Fruit fly (Drosophila melanogaster) whole organism, embryonic: ENCODE results near the gene CG6168.

Experiments used
- Adf1 ChIP-seq: fragments of 200-800 bp; sonication (Bioruptor generic); IDR thresholded peaks from 2 replicates; pipeline ENCODE4 v1.3.6; 2022; ENCODE audit warnings: missing biosample characterization, missing genetic modification characterization
- B-H1 ChIP-seq: fragments of 200-800 bp; sonication (Bioruptor generic); IDR thresholded peaks from 3 replicates; pipeline ENCODE4 v1.3.6; 2022; ENCODE audit warnings: missing biosample characterization, missing genetic modification characterization
- B-H2 ChIP-seq: fragments of 200-800 bp; sonication (Bioruptor generic); optimal IDR thresholded peaks from 2 replicates; lab custom pipeline; 2018; ENCODE audit warnings: missing biosample characterization, mild to moderate bottlenecking, missing genetic modification characterization
- C15 ChIP-seq: fragments of 200-800 bp; sonication (Bioruptor generic); IDR thresholded peaks from 3 replicates; pipeline ENCODE4 v1.3.6; 2022; ENCODE audit warnings: missing biosample characterization, missing genetic modification characterization
- CG10431 ChIP-seq: fragments of 200-800 bp; sonication (Bioruptor generic); optimal IDR thresholded peaks from 3 replicates; lab custom pipeline; 2018; ENCODE audit warnings: missing biosample characterization, mild to moderate bottlenecking, missing genetic modification characterization
- CG1233 ChIP-seq: fragments of 200-800 bp; sonication (Bioruptor generic); optimal IDR thresholded peaks from 4 replicates; lab custom pipeline; 2018; ENCODE audit warnings: missing biosample characterization, mild to moderate bottlenecking, missing genetic modification characterization
- CG12942 ChIP-seq: fragments of 200-800 bp; sonication (Bioruptor generic); optimal IDR thresholded peaks from 3 replicates; lab custom pipeline; 2016; ENCODE audit warnings: missing biosample characterization, missing genetic modification characterization
- CG13775 ChIP-seq: fragments of 200-800 bp; sonication (Bioruptor generic); optimal IDR thresholded peaks from 3 replicates; lab custom pipeline; 2017; ENCODE audit warnings: missing biosample characterization, mild to moderate bottlenecking, missing genetic modification characterization
- CG15011 ChIP-seq: fragments of 200-800 bp; sonication (Bioruptor generic); optimal IDR thresholded peaks from 3 replicates; lab custom pipeline; 2018; ENCODE audit warnings: missing biosample characterization, mild to moderate bottlenecking, missing genetic modification characterization
- CG15269 ChIP-seq: fragments of 200-800 bp; sonication (Bioruptor generic); optimal IDR thresholded peaks from 2 replicates; lab custom pipeline; 2018; ENCODE audit warnings: missing biosample characterization, mild to moderate bottlenecking, missing genetic modification characterization, moderate library complexity
- CG17612 ChIP-seq: fragments of 200-800 bp; sonication (Bioruptor generic); IDR thresholded peaks from 2 replicates; pipeline ENCODE4 v1.3.6; 2022; ENCODE audit warnings: missing biosample characterization, missing genetic modification characterization
- CG2889 ChIP-seq: fragments of 200-800 bp; sonication (Bioruptor generic); IDR thresholded peaks from 3 replicates; pipeline ENCODE4 v1.3.6; 2022; ENCODE audit warnings: missing biosample characterization, missing genetic modification characterization
- CG3065 ChIP-seq: fragments of 200-800 bp; sonication (Bioruptor generic); optimal IDR thresholded peaks from 2 replicates; lab custom pipeline; 2016; ENCODE audit warnings: missing biosample characterization, missing genetic modification characterization
- CG31441 ChIP-seq: fragments of 200-800 bp; sonication (Bioruptor generic); IDR thresholded peaks from 2 replicates; pipeline ENCODE4 v1.3.6; 2022; ENCODE audit warnings: missing biosample characterization, missing genetic modification characterization
- CG6689 ChIP-seq: fragments of 200-800 bp; sonication (Bioruptor generic); IDR thresholded peaks from 2 replicates; pipeline ENCODE4 v1.3.6; 2022; ENCODE audit warnings: missing biosample characterization, missing genetic modification characterization
- CG7839 ChIP-seq: fragments of 200-800 bp; sonication (Bioruptor generic); optimal IDR thresholded peaks from 3 replicates; lab custom pipeline; 2018; ENCODE audit warnings: missing biosample characterization, mild to moderate bottlenecking, missing genetic modification characterization, moderate library complexity
- CG8944 ChIP-seq: fragments of 200-800 bp; sonication (Bioruptor generic); optimal IDR thresholded peaks from 3 replicates; lab custom pipeline; 2016; ENCODE audit warnings: missing biosample characterization, missing genetic modification characterization
- CG9215 ChIP-seq: fragments of 200-800 bp; sonication (Bioruptor generic); IDR thresholded peaks from 2 replicates; pipeline ENCODE4 v1.3.6; 2022; ENCODE audit warnings: missing biosample characterization, missing genetic modification characterization
- CG9437 ChIP-seq: fragments of 200-800 bp; sonication (Bioruptor generic); optimal IDR thresholded peaks from 2 replicates; lab custom pipeline; 2018; ENCODE audit warnings: missing biosample characterization, mild to moderate bottlenecking, missing genetic modification characterization
- CoRest ChIP-seq: fragments of 200-800 bp; sonication (Bioruptor generic); optimal IDR thresholded peaks from 3 replicates; lab custom pipeline; 2018; ENCODE audit warnings: missing biosample characterization, mild to moderate bottlenecking, missing genetic modification characterization, moderate library complexity
- Dip3 ChIP-seq: fragments of 200-800 bp; sonication (Bioruptor generic); optimal IDR thresholded peaks from 3 replicates; lab custom pipeline; 2016; ENCODE audit warnings: missing biosample characterization, missing genetic modification characterization
- Dp ChIP-seq: fragments of 200-800 bp; sonication (Bioruptor generic); optimal IDR thresholded peaks from 2 replicates; lab custom pipeline; 2018; ENCODE audit warnings: missing biosample characterization, mild to moderate bottlenecking, missing genetic modification characterization, moderate library complexity
- Dref ChIP-seq: fragments of 200-800 bp; sonication (Bioruptor generic); IDR thresholded peaks from 2 replicates; pipeline ENCODE4 v1.3.6; 2022; ENCODE audit warnings: missing biosample characterization, missing genetic modification characterization
- Fer1 ChIP-seq: fragments of 200-800 bp; sonication (Bioruptor generic); optimal IDR thresholded peaks from 2 replicates; lab custom pipeline; 2017; ENCODE audit warnings: missing biosample characterization, mild to moderate bottlenecking, missing genetic modification characterization
- Fer2 ChIP-seq: fragments of 200-800 bp; sonication (Bioruptor generic); optimal IDR thresholded peaks from 2 replicates; lab custom pipeline; 2018; ENCODE audit warnings: missing biosample characterization, mild to moderate bottlenecking, missing genetic modification characterization, moderate library complexity
- HLH4C ChIP-seq: fragments of 200-800 bp; sonication (Bioruptor generic); IDR thresholded peaks from 3 replicates; pipeline ENCODE4 v1.3.6; 2022; ENCODE audit warnings: missing biosample characterization, missing genetic modification characterization; ENCODE audit not compliant: partially characterized antibody
- HLH54F ChIP-seq: fragments of 200-800 bp; sonication (Bioruptor generic); optimal IDR thresholded peaks from 3 replicates; lab custom pipeline; 2016; ENCODE audit warnings: missing biosample characterization, missing genetic modification characterization
- Hand ChIP-seq: fragments of 200-800 bp; sonication (Bioruptor generic); optimal IDR thresholded peaks from 2 replicates; lab custom pipeline; 2017; ENCODE audit warnings: mild to moderate bottlenecking, missing biosample characterization, missing genetic modification reagents, missing genetic modification characterization
- Mad ChIP-seq: fragments of 200-800 bp; sonication (Bioruptor generic); optimal IDR thresholded peaks from 2 replicates; lab custom pipeline; 2016; ENCODE audit warnings: missing biosample characterization, missing genetic modification characterization
- NK7.1 ChIP-seq: fragments of 200-800 bp; sonication (Bioruptor generic); optimal IDR thresholded peaks from 3 replicates; lab custom pipeline; 2016; ENCODE audit warnings: missing biosample characterization, missing genetic modification characterization
- Nf-YB ChIP-seq: fragments of 200-800 bp; sonication (Bioruptor generic); optimal IDR thresholded peaks from 3 replicates; lab custom pipeline; 2019; ENCODE audit warnings: missing biosample characterization, mild to moderate bottlenecking, missing genetic modification characterization, moderate library complexity
- Optix ChIP-seq: fragments of 200-800 bp; sonication (Bioruptor generic); IDR thresholded peaks from 3 replicates; pipeline ENCODE4 v1.3.6; 2022; ENCODE audit warnings: missing biosample characterization, missing genetic modification characterization
- Sox102F ChIP-seq: fragments of 200-800 bp; sonication (Bioruptor generic); optimal IDR thresholded peaks from 2 replicates; lab custom pipeline; 2018; ENCODE audit warnings: missing biosample characterization, mild to moderate bottlenecking, missing genetic modification characterization, moderate library complexity
- Xrp1 ChIP-seq: fragments of 200-800 bp; sonication (Bioruptor generic); IDR thresholded peaks from 2 replicates; pipeline ENCODE4 v1.3.6; 2022; ENCODE audit warnings: missing biosample characterization, missing genetic modification characterization
- ato ChIP-seq: fragments of 200-800 bp; sonication (Bioruptor generic); IDR thresholded peaks from 2 replicates; pipeline ENCODE4 v1.3.6; 2022; ENCODE audit warnings: missing biosample characterization, missing genetic modification characterization; ENCODE audit not compliant: partially characterized antibody
- bcd ChIP-seq: fragments of 200-800 bp; sonication (Bioruptor generic); optimal IDR thresholded peaks from 2 replicates; lab custom pipeline; 2017; ENCODE audit warnings: missing biosample characterization, mild to moderate bottlenecking, missing genetic modification characterization
- crc ChIP-seq: fragments of 200-800 bp; sonication (Bioruptor generic); optimal IDR thresholded peaks from 2 replicates; lab custom pipeline; 2016; ENCODE audit warnings: missing biosample characterization, missing genetic modification characterization
- dimm ChIP-seq: fragments of 200-800 bp; sonication (Bioruptor generic); IDR thresholded peaks from 2 replicates; pipeline ENCODE4 v1.3.6; 2022; ENCODE audit warnings: missing biosample characterization, missing genetic modification characterization
- dmrt11E ChIP-seq: fragments of 200-800 bp; sonication (Bioruptor generic); optimal IDR thresholded peaks from 3 replicates; lab custom pipeline; 2018; ENCODE audit warnings: missing biosample characterization, mild to moderate bottlenecking, missing genetic modification characterization, moderate library complexity
- dpn ChIP-seq, 2 experiments: fragments of 200-800 bp; sonication (Bioruptor generic); optimal IDR thresholded peaks; 3 replicates each; lab custom pipeline; 2016; ENCODE audit warnings: missing biosample characterization in 2 of 2, missing genetic modification characterization in 2 of 2
- dysf ChIP-seq: fragments of 200-800 bp; sonication (Bioruptor generic); IDR thresholded peaks from 3 replicates; pipeline ENCODE4 v1.3.6; 2022; ENCODE audit warnings: missing biosample characterization, missing genetic modification characterization
- h ChIP-seq: fragments of >200 bp; optimal IDR thresholded peaks from 2 replicates; lab custom pipeline; 2017
- hkb ChIP-seq, 2 experiments: fragments of 200-800 bp in 1 of 2; fragments of >200 bp in 1 of 2; sonication (Bioruptor generic) in 1 of 2; IDR thresholded peaks in 1 of 2; optimal IDR thresholded peaks in 1 of 2; 2 replicates each; pipeline versions ENCODE4 v1.3.6 to Lab custom; 2017 to 2022; ENCODE audit warnings: missing biosample characterization in 1 of 2, missing genetic modification characterization in 1 of 2
- ken ChIP-seq: fragments of 200-800 bp; sonication (Bioruptor generic); IDR thresholded peaks from 3 replicates; pipeline ENCODE4 v1.3.6; 2022; ENCODE audit warnings: missing biosample characterization, missing genetic modification characterization
- nmo ChIP-seq: fragments of 200-800 bp; sonication (Bioruptor generic); optimal IDR thresholded peaks from 2 replicates; lab custom pipeline; 2018; ENCODE audit warnings: missing biosample characterization, mild to moderate bottlenecking, missing genetic modification characterization, moderate library complexity
- org-1 ChIP-seq: fragments of 200-800 bp; sonication (Bioruptor generic); optimal IDR thresholded peaks from 2 replicates; lab custom pipeline; 2017; ENCODE audit warnings: missing biosample characterization, missing genetic modification characterization
- seq ChIP-seq: fragments of 200-800 bp; sonication (Bioruptor generic); IDR thresholded peaks from 2 replicates; pipeline ENCODE4 v1.3.6; 2022; ENCODE audit warnings: missing biosample characterization, missing genetic modification characterization
- sima ChIP-seq: fragments of 200-800 bp; sonication (Bioruptor generic); optimal IDR thresholded peaks from 2 replicates; lab custom pipeline; 2016; ENCODE audit warnings: missing biosample characterization, missing genetic modification characterization
- vfl ChIP-seq: fragments of 200-800 bp; sonication (Bioruptor generic); optimal IDR thresholded peaks from 2 replicates; lab custom pipeline; 2016; ENCODE audit warnings: missing biosample characterization, missing genetic modification characterization

Gene CG6168

DNA sequence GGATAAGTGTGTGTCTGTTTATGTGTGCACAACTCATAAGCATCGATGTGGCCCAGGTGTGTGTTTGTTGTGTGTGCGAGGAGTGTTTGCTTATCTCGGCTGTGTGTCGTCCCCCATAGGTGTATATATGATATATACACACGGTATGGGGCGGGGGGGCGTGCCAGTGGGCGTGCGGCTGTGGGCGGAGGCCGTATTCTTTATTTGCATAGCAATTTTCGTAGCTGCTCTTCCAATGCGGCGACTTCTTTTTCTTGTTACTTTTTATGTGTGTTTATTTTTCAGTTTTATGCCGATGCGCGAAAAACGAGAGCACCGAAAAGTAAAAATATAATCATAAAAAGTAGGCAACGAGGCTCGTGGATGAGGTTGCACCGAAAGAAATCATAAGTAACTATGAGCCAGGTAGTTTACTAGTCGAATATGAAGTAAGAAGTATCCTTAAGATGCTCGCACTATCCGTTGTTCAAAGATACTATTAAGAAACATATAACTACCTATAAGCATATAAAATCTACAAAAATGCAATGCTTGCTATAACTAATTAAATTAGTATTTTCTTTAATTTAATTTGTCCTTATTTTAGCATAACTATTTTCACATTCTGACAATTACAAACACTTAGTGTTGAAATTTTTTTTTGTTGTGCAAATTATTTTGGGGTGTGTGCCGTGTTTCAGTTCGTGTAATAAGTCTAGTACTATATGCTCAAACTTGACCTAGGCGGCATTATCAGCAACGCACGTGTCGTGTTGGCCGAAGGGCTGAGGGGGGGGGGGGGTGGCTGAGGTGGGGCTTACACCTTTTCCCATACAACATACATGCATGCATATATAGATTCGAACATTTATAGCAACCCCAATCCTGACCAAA lies 42.8 kb downstream of the CG6168 start (continued):
- TF ChIP-seq CG9215 (GFP tag; lab: Robert Waterston, UW) (0 out of 2 replicates have a peak, but pooled peaks have one; percentile 7), HLH54F (GFP tag; lab: Kevin White, UChicago) (no peak), CG6689 (GFP tag; lab: Robert Waterston, UW) (no peak), B-H1 (GFP tag; lab: Robert Waterston, UW) (no peak), CG13775 (GFP tag; lab: Kevin White, UChicago) (peak; percentile 58), CG3065 (GFP tag; lab: Kevin White, UChicago) (peak; percentile 15), Optix (GFP tag; lab: Robert Waterston, UW) (no peak), Dp (GFP tag; lab: Kevin White, UChicago) (no peak), Xrp1 (peak; percentile 43), Sox102F (GFP tag; lab: Kevin White, UChicago) (peak; percentile 52), Nf-YB (GFP tag; lab: Kevin White, UChicago) (peak; percentile 21), CoRest (peak; percentile 67), nmo (GFP tag; lab: Kevin White, UChicago) (peak; percentile 7), CG15011 (GFP tag; lab: Kevin White, UChicago) (peak; percentile 3), CG9437 (GFP tag; lab: Kevin White, UChicago) (peak; percentile 49), Dref (no peak), hkb (optimal IDR thresholded peaks at IDR 0.05; lab: Kevin White, UChicago) (no peak), hkb (GFP tag; IDR thresholded peaks at IDR 0.05; lab: Robert Waterston, UW) (peak; percentile 30; the same call in 1 of the 2 replicates), CG12942 (GFP tag; lab: Kevin White, UChicago) (peak; percentile 1), NK7.1 (GFP tag; lab: Kevin White, UChicago) (no peak), vfl (no peak), CG7839 (tag; lab: Kevin White, UChicago) (peak; percentile 21), CG15269 (tag; lab: Kevin White, UChicago) (peak; percentile 54), CG2889 (GFP tag; lab: Robert Waterston, UW) (peak; percentile 38; the same call in 1 of the 3 replicates), CG17612 (GFP tag; lab: Robert Waterston, UW) (peak; percentile 38; the same call in 1 of the 2 replicates), HLH4C (GFP tag; lab: Robert Waterston, UW) (no peak), CG8944 (GFP tag; lab: Kevin White, UChicago) (no peak), ken (no peak), bcd (peak; percentile 30), Adf1 (0 out of 2 replicates have a peak, but pooled peaks have one; percentile 8), Fer1 (GFP tag; lab: Kevin White, UChicago) (no peak), sima (GFP tag; lab: Kevin White, UChicago) (no peak), Fer2 (tag; lab: Kevin White, UChicago) (no peak), Hand (GFP tag; lab: Kevin White, UChicago) (peak; percentile 27), CG10431 (GFP tag; lab: Kevin White, UChicago) (no peak), h (lab: Kevin White, UChicago) (no peak), C15 (GFP tag; lab: Robert Waterston, UW) (peak; percentile 25; the same call in 1 of the 3 replicates), CG31441 (GFP tag; lab: Robert Waterston, UW) (0 out of 2 replicates have a peak, but pooled peaks have one; percentile 15), seq (GFP tag; lab: Robert Waterston, UW) (peak; percentile 38; the same call in 1 of the 2 replicates), ato (GFP tag; lab: Robert Waterston, UW) (no peak), crc (GFP tag; lab: Kevin White, UChicago) (no peak), org-1 (GFP tag; lab: Kevin White, UChicago) (no peak), dpn (GFP tag; optimal IDR thresholded peaks at IDR 0.05; lab: Kevin White, UChicago) (peak in 1 of 2 experiments; percentile 38), Dip3 (no peak), Mad (GFP tag; lab: Kevin White, UChicago) (no peak), CG1233 (GFP tag; lab: Kevin White, UChicago) (no peak), dysf (GFP tag; lab: Robert Waterston, UW) (peak; percentile 14; the same call in 1 of the 3 replicates), B-H2 (GFP tag; lab: Kevin White, UChicago) (no peak), dmrt11E (tag; lab: Kevin White, UChicago) (peak; percentile 20), dimm (no peak)
